Fruit fly (Drosophila melanogaster): ENCODE results near the gene Dhps.

The Dhps gene

dm6 chr3L:8186627-8187396 lies 11.2 kb upstream of the Dhps start, which contains the start of the genes ERR and Atg18a (continued):
- TF ChIP-seq Blimp-1 (GFP tag; optimal IDR thresholded peaks at IDR 0.05) (peak; percentile 51), CG4318 (GFP tag; optimal IDR thresholded peaks at IDR 0.05) (peak; percentile 85), CG32006 (GFP tag; optimal IDR thresholded peaks at IDR 0.05) (peak; percentile 89), Sox102F (GFP tag; optimal IDR thresholded peaks at IDR 0.05) (peak; percentile 81), CG10631 (GFP tag; optimal IDR thresholded peaks at IDR 0.05) (peak; percentile 93), Met (GFP tag; optimal IDR thresholded peaks at IDR 0.05) (peak; percentile 88), CG8119 (GFP tag; IDR thresholded peaks at IDR 0.05) (peak; percentile 75), acj6 (GFP tag; optimal IDR thresholded peaks at IDR 0.05) (peak; percentile 89), Gug (GFP tag; IDR thresholded peaks at IDR 0.05) (peak; percentile 82), CG10669 (GFP tag; optimal IDR thresholded peaks at IDR 0.05) (no peak), ss (GFP tag; optimal IDR thresholded peaks at IDR 0.05) (peak in 1 of 2 experiments; percentile 67), Sox15 (GFP tag; optimal IDR thresholded peaks at IDR 0.05) (peak; percentile 90), Eip75B (GFP tag; optimal IDR thresholded peaks at IDR 0.05) (peak; percentile 86), CG3032 (tag; optimal IDR thresholded peaks at IDR 0.05) (peak; percentile 90), lz (GFP tag; optimal IDR thresholded peaks at IDR 0.05) (peak; percentile 91), Hr38 (GFP tag; optimal IDR thresholded peaks at IDR 0.05) (peak; percentile 60), CG11762 (GFP tag; optimal IDR thresholded peaks at IDR 0.05; ENCODE audit: insufficient read depth) (peak; percentile 61), fd59A (GFP tag; optimal IDR thresholded peaks at IDR 0.05) (peak; percentile 71)

DNA sequence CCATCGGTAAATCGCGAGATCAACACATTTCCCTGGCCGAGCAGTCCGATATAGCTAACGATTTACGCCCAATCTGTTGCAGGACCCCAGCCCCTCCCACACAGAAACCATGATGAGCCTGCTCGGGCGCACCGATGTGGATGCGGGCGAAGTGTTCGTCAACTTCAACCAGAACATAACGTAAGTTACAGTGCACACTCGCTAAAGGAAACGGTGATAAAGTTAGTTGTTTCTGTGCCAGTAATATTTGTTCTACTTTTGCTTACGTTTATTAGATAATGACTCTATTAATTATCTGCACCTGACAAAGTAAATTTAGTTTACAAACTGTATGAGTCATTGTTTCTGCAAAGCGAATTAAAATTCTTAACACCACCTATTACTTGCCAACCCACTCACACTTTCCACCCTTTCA lies 10.6 kb upstream of the Dhps start:
- TF ChIP-seq Hr39 (GFP tag; optimal IDR thresholded peaks at IDR 0.05), result no peak
- no peak for TF ChIP-seq Eip75B (GFP tag; optimal IDR thresholded peaks at IDR 0.05)
- 0 out of 2 replicates have a peak, but pooled peaks have one; percentile 16 for TF ChIP-seq CG15336 (GFP tag; IDR thresholded peaks at IDR 0.05)

- TF ChIP-seq CG6792 (GFP tag; optimal IDR thresholded peaks at IDR 0.05) (no peak), CG32006 (GFP tag; optimal IDR thresholded peaks at IDR 0.05) (no peak), esn (GFP tag; optimal IDR thresholded peaks at IDR 0.05) (no peak), Eip78C (GFP tag) (no peak), vri (GFP tag; optimal IDR thresholded peaks at IDR 0.05) (no peak), Eip75B (GFP tag; optimal IDR thresholded peaks at IDR 0.05) (no peak), CG10631 (GFP tag; optimal IDR thresholded peaks at IDR 0.05) (no peak), CG1621 (tag; optimal IDR thresholded peaks at IDR 0.05) (no peak), lz (GFP tag; optimal IDR thresholded peaks at IDR 0.05) (no peak), Eip93F (GFP tag; optimal IDR thresholded peaks at IDR 0.05) (no peak), fd85E (GFP tag; optimal IDR thresholded peaks at IDR 0.05) (no peak), svp (GFP tag) (no peak), salr (GFP tag; optimal IDR thresholded peaks at IDR 0.05) (no peak), Hr38 (GFP tag; optimal IDR thresholded peaks at IDR 0.05) (no peak), net (GFP tag; optimal IDR thresholded peaks at IDR 0.05) (no peak), spab (GFP tag; optimal IDR thresholded peaks at IDR 0.05) (no peak), OdsH (GFP tag; optimal IDR thresholded peaks at IDR 0.05) (no peak), topi (GFP tag; optimal IDR thresholded peaks at IDR 0.05) (no peak), CG8319 (GFP tag; optimal IDR thresholded peaks at IDR 0.05) (no peak), CG16779 (tag; optimal IDR thresholded peaks at IDR 0.05) (no peak)
Measured at dm6 chr3L:8189234-8189633, 8.8 kb upstream of the Dhps start.

Data from whole organism, prepupa.